Worm (Caenorhabditis elegans): Measurements from ENCODE around the gene tdpo-1.

DNA sequence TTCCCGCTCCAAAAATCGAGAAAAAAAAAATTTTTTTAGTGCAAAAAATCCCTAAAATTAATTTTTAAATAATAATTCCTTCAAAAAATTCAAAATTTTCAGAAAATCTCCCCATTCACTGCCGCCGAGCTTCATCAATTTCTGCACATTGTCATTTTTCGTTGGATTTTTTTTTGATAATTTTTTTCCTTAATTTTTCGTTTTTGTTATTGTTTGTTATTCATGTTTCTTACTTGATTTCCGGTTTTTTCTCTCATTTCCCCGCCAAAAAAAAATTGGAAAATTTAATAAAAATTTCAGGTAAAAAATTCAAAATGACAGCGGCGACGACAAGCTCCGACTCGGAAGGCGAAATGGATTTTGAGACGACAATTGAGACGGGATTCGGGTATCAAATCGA lies 3.2 kb upstream of the tdpo-1 start, which contains the start of gene F52C12.6:
- TF ChIP-seq tbx-11 (GFP tag; IDR thresholded peaks at IDR 0.05) (no peak), tbx-37 (GFP tag; conservative IDR thresholded peaks at IDR 0.05) (no peak), flt-1 (GFP tag; IDR thresholded peaks at IDR 0.05) (no peak), ama-1 (optimal IDR thresholded peaks at IDR 0.05) (no peak), aly-1 (tag; optimal IDR thresholded peaks at IDR 0.05) (no peak), scrt-1 (GFP tag; IDR thresholded peaks at IDR 0.05) (no peak), B0310.2 (tag; optimal IDR thresholded peaks at IDR 0.05) (no peak), hmbx-1 (tag; optimal IDR thresholded peaks at IDR 0.05) (no peak), pes-1 (GFP tag; IDR thresholded peaks at IDR 0.05) (no peak), hmg-4 (GFP tag; optimal IDR thresholded peaks at IDR 0.05) (no peak), hnd-1 (tag; optimal IDR thresholded peaks at IDR 0.05) (no peak), sea-1 (GFP tag; conservative IDR thresholded peaks at IDR 0.05) (no peak), ets-7 (tag; optimal IDR thresholded peaks at IDR 0.05) (no peak), tra-4 (tag; optimal IDR thresholded peaks at IDR 0.05) (no peak)
